Fruit fly (Drosophila melanogaster): ENCODE measurements around the gene Tbc1d15-17.

Tbc1d15-17 gene

DNA sequence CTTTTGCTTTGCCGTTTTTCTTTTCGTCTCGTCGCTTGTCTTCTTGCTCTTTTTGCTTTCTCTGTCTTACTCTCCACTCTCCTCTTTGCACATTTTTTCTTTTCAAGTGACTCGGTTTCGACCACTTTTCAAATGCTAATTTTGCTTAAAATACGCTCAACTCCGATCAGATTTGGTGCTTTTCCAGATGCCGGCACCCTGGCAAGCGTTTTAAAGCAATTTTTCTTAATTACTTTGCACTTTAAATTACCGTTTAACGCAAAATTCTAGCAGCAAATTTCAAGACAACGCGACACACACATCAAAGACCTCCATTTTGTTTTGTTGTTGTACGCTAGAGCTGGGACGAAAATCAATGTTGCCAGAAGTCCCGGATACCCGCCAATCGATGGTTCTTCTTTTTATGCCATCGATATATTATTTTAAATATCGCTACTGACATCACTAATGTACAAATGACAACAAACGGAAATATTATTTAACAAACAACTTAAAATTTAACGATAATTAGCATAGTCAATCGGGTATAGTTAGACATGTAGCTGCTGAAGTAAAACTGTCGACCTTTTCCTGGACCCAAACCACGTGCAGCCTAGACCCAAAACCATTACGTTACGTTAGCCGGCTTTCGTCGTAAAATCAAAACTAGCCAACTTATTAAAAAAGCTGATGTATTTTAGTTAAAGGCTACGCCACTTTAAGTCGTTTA, 43.7 kb downstream of the Tbc1d15-17 start, which contains the start of gene kis (continued):
- peak; percentile 67 for TF ChIP-seq pho (GFP tag; optimal IDR thresholded peaks at IDR 0.05)
- no peak for TF ChIP-seq CG7928 (GFP tag; optimal IDR thresholded peaks at IDR 0.05)
- peak; percentile 61 for TF ChIP-seq slbo (GFP tag; IDR thresholded peaks at IDR 0.05)
- TF ChIP-seq jigr1 (GFP tag; IDR thresholded peaks at IDR 0.05), result no peak
- TF ChIP-seq dimm (GFP tag; IDR thresholded peaks at IDR 0.05), result no peak
- TF ChIP-seq H2.0 (GFP tag; IDR thresholded peaks at IDR 0.05), result no peak
- no peak for TF ChIP-seq nau (GFP tag; optimal IDR thresholded peaks at IDR 0.05)
- no peak for TF ChIP-seq CG7786 (GFP tag; optimal IDR thresholded peaks at IDR 0.05)
- TF ChIP-seq CG7987 (GFP tag; optimal IDR thresholded peaks at IDR 0.05), result peak; percentile 25
- peak; percentile 35 for TF ChIP-seq her (GFP tag; optimal IDR thresholded peaks at IDR 0.05)
- TF ChIP-seq pzg (GFP tag; optimal IDR thresholded peaks at IDR 0.05), result peak; percentile 95
- TF ChIP-seq Six4 (GFP tag; optimal IDR thresholded peaks at IDR 0.05), result no peak
- peak; percentile 11 for TF ChIP-seq Blimp-1 (GFP tag; optimal IDR thresholded peaks at IDR 0.05)
- peak; percentile 91 for TF ChIP-seq HLH4C (GFP tag; IDR thresholded peaks at IDR 0.05; ENCODE audit: partially characterized antibody)
- TF ChIP-seq Fer2 (tag; optimal IDR thresholded peaks at IDR 0.05), result no peak
- TF ChIP-seq Ets65A (GFP tag), result peak; percentile 94
- peak; percentile 3 for TF ChIP-seq Asciz (GFP tag; optimal IDR thresholded peaks at IDR 0.05)
- peak; percentile 45 for TF ChIP-seq CG17359 (tag; optimal IDR thresholded peaks at IDR 0.05)
- no peak for TF ChIP-seq CG14965 (GFP tag; optimal IDR thresholded peaks at IDR 0.05; ENCODE audit: borderline replicate concordance)
- peak; percentile 28 for TF ChIP-seq Nf-YB (GFP tag; optimal IDR thresholded peaks at IDR 0.05)
- TF ChIP-seq CG8388 (GFP tag; optimal IDR thresholded peaks at IDR 0.05), result peak; percentile 8
- TF ChIP-seq Trl (optimal IDR thresholded peaks at IDR 0.05), result peak; percentile 0 to 74
- TF ChIP-seq Trl (GFP tag; optimal IDR thresholded peaks at IDR 0.05), result peak; percentile 38
- TF ChIP-seq tup (GFP tag; optimal IDR thresholded peaks at IDR 0.05), result no peak
- TF ChIP-seq Ada2b (GFP tag; IDR thresholded peaks at IDR 0.05), result no peak
- peak; percentile 54 for TF ChIP-seq gfzf (GFP tag; optimal IDR thresholded peaks at IDR 0.05)
- no peak for TF ChIP-seq fd102C (GFP tag; optimal IDR thresholded peaks at IDR 0.05)
- peak; percentile 69 for TF ChIP-seq scrt (GFP tag; optimal IDR thresholded peaks at IDR 0.05)
- TF ChIP-seq Hr78 (GFP tag; optimal IDR thresholded peaks at IDR 0.05), result peak in 1 of 2 experiments; percentile 59
- TF ChIP-seq CG4854 (GFP tag; optimal IDR thresholded peaks at IDR 0.05), result peak; percentile 30
- TF ChIP-seq gcm2 (GFP tag; optimal IDR thresholded peaks at IDR 0.05), result no peak
- peak; percentile 70 for TF ChIP-seq CG9932 (GFP tag; IDR thresholded peaks at IDR 0.05)
- no peak for TF ChIP-seq CG10462 (GFP tag; optimal IDR thresholded peaks at IDR 0.05)
- no peak for TF ChIP-seq esg (GFP tag; conservative IDR thresholded peaks at IDR 0.05)
- TF ChIP-seq tna (GFP tag; IDR thresholded peaks at IDR 0.05; ENCODE audit: partially characterized antibody), result peak; percentile 91
- TF ChIP-seq BEAF-32 (GFP tag; optimal IDR thresholded peaks at IDR 0.05), result peak; percentile 98
- no peak for TF ChIP-seq CG1832 (GFP tag; optimal IDR thresholded peaks at IDR 0.05)
- TF ChIP-seq MESR4 (GFP tag; optimal IDR thresholded peaks at IDR 0.05), result peak; percentile 96
- no peak for TF ChIP-seq CG17328 (GFP tag; IDR thresholded peaks at IDR 0.05)
- TF ChIP-seq CG10267 (tag; optimal IDR thresholded peaks at IDR 0.05), result peak; percentile 72
- TF ChIP-seq Mrtf (GFP tag; IDR thresholded peaks at IDR 0.05), result no peak
- peak; percentile 29 for TF ChIP-seq Mes4 (GFP tag; optimal IDR thresholded peaks at IDR 0.05)
- peak; percentile 73 for TF ChIP-seq CG7745 (tag; optimal IDR thresholded peaks at IDR 0.05)
- peak; percentile 91 for TF ChIP-seq ato (GFP tag; IDR thresholded peaks at IDR 0.05; ENCODE audit: partially characterized antibody)
- TF ChIP-seq ham (GFP tag; IDR thresholded peaks at IDR 0.05), result no peak
- peak; percentile 70 for TF ChIP-seq CG12769 (tag; optimal IDR thresholded peaks at IDR 0.05)
- no peak for TF ChIP-seq CG16815 (GFP tag; optimal IDR thresholded peaks at IDR 0.05)
- TF ChIP-seq ttk (GFP tag; IDR thresholded peaks at IDR 0.05), result no peak
- no peak for TF ChIP-seq slou (GFP tag; optimal IDR thresholded peaks at IDR 0.05)
